Worm (Caenorhabditis elegans): ENCODE results near the gene T26H5.11.
A peak's percentile ranks its signal among the peaks of the same experiment; 100 is the strongest.

The T26H5.11 gene

ce11 chrV:15443708-15444107 is 380 bp downstream of the T26H5.11 start, which contains the start of gene T26H5.10:
TSS of gene T26H5.10 (minus strand) at chrV:15443808.
- TF ChIP-seq ceh-9 (tag; optimal IDR thresholded peaks at IDR 0.05), result no peak
- TF ChIP-seq elt-2 (tag; optimal IDR thresholded peaks at IDR 0.05), result no peak
- no peak for TF ChIP-seq lim-6 (tag; optimal IDR thresholded peaks at IDR 0.05)
- TF ChIP-seq ttx-3 (tag; optimal IDR thresholded peaks at IDR 0.05), result no peak
- no peak for TF ChIP-seq elt-4 (tag; optimal IDR thresholded peaks at IDR 0.05)
- TF ChIP-seq pros-1 (tag; optimal IDR thresholded peaks at IDR 0.05), result no peak
- TF ChIP-seq sox-2 (GFP tag; IDR thresholded peaks at IDR 0.05), result no peak
- no peak for TF ChIP-seq sdc-2 (tag; optimal IDR thresholded peaks at IDR 0.05)
- no peak for TF ChIP-seq hlh-30 (tag; optimal IDR thresholded peaks at IDR 0.05; ENCODE audit: insufficient read depth)
- no peak for TF ChIP-seq dve-1 (tag; optimal IDR thresholded peaks at IDR 0.05)

ce11 chrV:15442384-15442783 is 1.7 kb downstream of the T26H5.11 start:
- TF ChIP-seq hlh-13 (GFP tag; optimal IDR thresholded peaks at IDR 0.05) (no peak), nfya-1 (tag; optimal IDR thresholded peaks at IDR 0.05) (peak; percentile 68)

ce11 chrV:15436133-15436532 is 8.0 kb downstream of the T26H5.11 start:
- TF ChIP-seq ceh-22 (tag; optimal IDR thresholded peaks at IDR 0.05) (no peak), ceh-34 (tag; optimal IDR thresholded peaks at IDR 0.05) (no peak), pqm-1 (tag; optimal IDR thresholded peaks at IDR 0.05) (no peak), fkh-10 (GFP tag; optimal IDR thresholded peaks at IDR 0.05) (no peak), nhr-11 (tag; optimal IDR thresholded peaks at IDR 0.05) (no peak)

ce11 chrV:15434647-15435046 is 9.4 kb downstream of the T26H5.11 start:
- TF ChIP-seq nfya-1 (tag; optimal IDR thresholded peaks at IDR 0.05) (no peak), pros-1 (tag; optimal IDR thresholded peaks at IDR 0.05) (no peak), pag-3 (tag; optimal IDR thresholded peaks at IDR 0.05; ENCODE audit: borderline replicate concordance) (no peak)

ce11 chrV:15432457-15432856 is 11.6 kb downstream of the T26H5.11 start, which contains the start of gene T26H5.8:
TSS of gene T26H5.8 (minus strand) at chrV:15432726.
- TF ChIP-seq ama-1 (optimal IDR thresholded peaks at IDR 0.05), result no peak
- TF ChIP-seq elt-2 (tag; optimal IDR thresholded peaks at IDR 0.05), result no peak
- TF ChIP-seq ceh-48 (tag; optimal IDR thresholded peaks at IDR 0.05), result no peak
- no peak for TF ChIP-seq tbx-7 (tag; optimal IDR thresholded peaks at IDR 0.05)
- no peak for TF ChIP-seq ahr-1 (tag; optimal IDR thresholded peaks at IDR 0.05)
- TF ChIP-seq pat-9 (tag; optimal IDR thresholded peaks at IDR 0.05), result no peak
- no peak for TF ChIP-seq ztf-16 (tag; optimal IDR thresholded peaks at IDR 0.05)
- TF ChIP-seq unc-55 (GFP tag; optimal IDR thresholded peaks at IDR 0.05), result no peak
- TF ChIP-seq fkh-10 (GFP tag; optimal IDR thresholded peaks at IDR 0.05), result no peak
- TF ChIP-seq lin-11 (tag; optimal IDR thresholded peaks at IDR 0.05), result no peak
- TF ChIP-seq ceh-9 (tag; optimal IDR thresholded peaks at IDR 0.05), result no peak
- TF ChIP-seq ceh-24 (tag; optimal IDR thresholded peaks at IDR 0.05), result no peak

ce11 chrV:15431322-15432052 is 12.6 kb downstream of the T26H5.11 start:
- TF ChIP-seq unc-42 (tag; optimal IDR thresholded peaks at IDR 0.05), result no peak
- TF ChIP-seq ceh-45 (GFP tag; IDR thresholded peaks at IDR 0.05), result 0 out of 2 replicates have a peak, but pooled peaks have one; percentile 28

- TF ChIP-seq ama-1 (optimal IDR thresholded peaks at IDR 0.05) (no peak), unc-55 (GFP tag; optimal IDR thresholded peaks at IDR 0.05) (no peak), madf-2 (tag; optimal IDR thresholded peaks at IDR 0.05) (no peak), tbx-2 (tag; optimal IDR thresholded peaks at IDR 0.05) (no peak)
Observed at ce11 chrV:15426944-15427343, 17.1 kb downstream of the T26H5.11 start, which contains the start of gene fbxa-209. TSS of gene fbxa-209 (minus strand) at chrV:15427044.
